Worm (Caenorhabditis elegans) whole organism, midembryonic: ENCODE data around the gene oef-1.

Source experiments
- T22C8.4 ChIP-seq: fragments of 200-800 bp; sonication (Bioruptor generic); IDR thresholded peaks from 2 replicates; pipeline ENCODE4 v1.3.6; 2022; ENCODE audit warnings: missing genetic modification characterization, missing compliant biosample characterization
- cog-1 ChIP-seq: sonication (generic microtip); optimal IDR thresholded peaks from 2 replicates; lab custom pipeline; 2016; ENCODE audit warnings: missing genetic modification characterization, missing compliant biosample characterization
- flt-1 ChIP-seq: fragments of 200-800 bp; sonication (Bioruptor generic); IDR thresholded peaks from 2 replicates; pipeline ENCODE4 v1.3.6; 2022; ENCODE audit warnings: missing genetic modification characterization, missing compliant biosample characterization
- med-1 ChIP-seq: sonication (generic microtip); optimal IDR thresholded peaks from 2 replicates; lab custom pipeline; 2017; ENCODE audit warnings: missing genetic modification characterization, mild to moderate bottlenecking, missing compliant biosample characterization, antibody characterized with exemption, missing genetic modification reagents; ENCODE audit not compliant: insufficient read depth
- ref-1 ChIP-seq: fragments of 200-800 bp; sonication (Bioruptor generic); conservative IDR thresholded peaks from 2 replicates; pipeline ENCODE4 v1.3.6; 2022; ENCODE audit warnings: missing genetic modification reagents, missing genetic modification characterization, missing compliant biosample characterization
- tab-1 ChIP-seq: fragments of 200-800 bp; sonication (Bioruptor generic); IDR thresholded peaks from 2 replicates; pipeline ENCODE4 v1.3.6; 2022; ENCODE audit warnings: missing genetic modification characterization, missing compliant biosample characterization
- ztf-29 ChIP-seq: fragments of 200-800 bp; sonication (Bioruptor generic); IDR thresholded peaks from 2 replicates; pipeline ENCODE4 v1.3.6; 2022; ENCODE audit warnings: missing genetic modification reagents, missing genetic modification characterization, missing compliant biosample characterization

DNA sequence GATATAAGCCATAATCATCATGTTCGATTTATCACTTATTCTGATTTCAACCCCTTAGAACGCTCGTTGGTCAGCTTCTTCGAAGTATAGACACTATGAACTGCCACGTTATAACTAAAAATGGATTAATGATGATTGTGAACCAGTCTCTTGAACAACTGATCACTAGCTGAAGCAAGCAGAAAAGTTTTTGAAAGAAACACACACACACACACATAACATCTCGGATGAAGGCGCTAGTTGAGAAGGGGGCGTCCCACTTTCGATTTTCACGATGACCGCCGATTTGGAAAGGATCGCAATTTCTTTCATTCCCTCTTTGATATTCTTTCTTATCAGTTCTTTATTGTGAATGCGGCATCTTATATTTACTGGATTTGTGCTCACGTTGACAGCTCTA lies 20.4 kb downstream of the oef-1 start, which contains the start of gene clec-180:
- TF ChIP-seq T22C8.4 (GFP tag; lab: Robert Waterston, UW) (no peak), med-1 (GFP tag; lab: Kevin White, UChicago) (no peak), ref-1 (GFP tag; lab: Robert Waterston, UW) (no peak), ztf-29 (no peak), flt-1 (GFP tag; lab: Robert Waterston, UW) (no peak), cog-1 (tag; lab: Kevin White, UChicago) (no peak), tab-1 (GFP tag; lab: Robert Waterston, UW) (no peak)
